Worm (Caenorhabditis elegans): Measurements from ENCODE around the gene srbc-21.

DNA sequence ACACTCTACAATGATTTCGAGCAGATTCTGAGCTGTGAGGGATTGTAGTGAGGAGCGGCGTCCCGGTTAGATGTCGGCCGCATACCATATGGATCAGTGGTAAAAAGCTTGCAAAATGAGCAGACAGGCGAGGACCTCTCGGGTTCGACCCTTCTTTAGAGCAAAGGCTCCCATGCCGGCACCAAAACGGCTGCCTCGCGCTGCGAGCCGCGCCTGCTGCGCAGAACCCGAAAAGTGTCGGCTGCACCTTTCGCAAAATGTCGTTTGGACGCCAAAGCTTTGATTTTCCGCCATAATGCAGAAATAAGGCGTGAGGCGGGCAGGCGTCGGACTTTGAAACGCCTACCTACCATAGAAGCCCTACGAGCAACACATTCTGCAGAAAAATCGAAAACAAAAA is 35.1 kb downstream of the srbc-21 start:
- TF ChIP-seq ets-7 (tag; optimal IDR thresholded peaks at IDR 0.05) (no peak), hmg-4 (GFP tag; optimal IDR thresholded peaks at IDR 0.05) (no peak), aly-1 (tag; optimal IDR thresholded peaks at IDR 0.05) (no peak), ama-1 (optimal IDR thresholded peaks at IDR 0.05) (no peak), B0310.2 (tag; optimal IDR thresholded peaks at IDR 0.05) (no peak), pes-1 (GFP tag; IDR thresholded peaks at IDR 0.05) (no peak), sea-1 (GFP tag; conservative IDR thresholded peaks at IDR 0.05) (no peak), hmbx-1 (tag; optimal IDR thresholded peaks at IDR 0.05) (no peak)

Data from whole organism, early embryonic.